Fruit fly (Drosophila melanogaster): ENCODE results near the gene Srp54.
A peak's percentile ranks its signal among the peaks of the same experiment; 100 is the strongest.

The Srp54 gene

DNA sequence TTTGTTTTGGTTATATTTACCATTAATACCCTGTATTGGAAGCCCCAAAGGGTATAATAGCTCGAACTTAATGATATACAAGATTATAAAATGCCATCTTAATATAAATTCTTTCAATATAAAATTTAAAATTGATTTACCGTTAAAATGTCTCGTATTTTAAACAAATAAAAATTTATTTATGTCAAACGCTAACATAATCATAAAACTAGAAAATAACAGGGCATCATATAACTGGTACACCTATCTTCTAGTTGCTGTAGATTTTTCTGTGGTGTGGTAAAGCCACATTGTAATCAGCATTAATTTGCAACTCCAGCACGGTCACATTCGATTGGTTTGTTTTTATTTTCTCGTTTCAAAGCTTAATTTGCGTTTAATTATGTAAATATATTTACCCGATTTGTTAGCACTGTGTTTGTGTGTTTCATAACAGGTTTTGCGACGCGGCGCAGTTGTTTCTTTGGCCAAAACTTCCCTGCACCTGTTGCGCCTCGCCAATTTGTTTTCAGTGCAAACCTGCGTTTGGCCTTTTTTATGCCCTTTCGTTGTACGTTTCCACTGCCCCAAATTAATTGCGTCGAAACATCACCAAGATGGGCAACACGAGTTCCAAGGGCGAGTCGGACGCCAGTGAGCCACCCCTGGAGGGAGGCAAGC lies 44.4 kb downstream of the Srp54 start, which contains the start of the genes CG4658 and CG5846 (continued):
- TF ChIP-seq odd (GFP tag; optimal IDR thresholded peaks at IDR 0.05) (peak; percentile 89), nau (GFP tag; optimal IDR thresholded peaks at IDR 0.05) (no peak), Adf1 (GFP tag; IDR thresholded peaks at IDR 0.05) (peak; percentile 77), CG3163 (GFP tag; optimal IDR thresholded peaks at IDR 0.05) (peak; percentile 29), CG17328 (GFP tag; IDR thresholded peaks at IDR 0.05) (peak; percentile 94), unc-4 (GFP tag; IDR thresholded peaks at IDR 0.05; ENCODE audit: partially characterized antibody) (no peak), mam (GFP tag; optimal IDR thresholded peaks at IDR 0.05) (peak; percentile 72), crol (GFP tag; IDR thresholded peaks at IDR 0.05) (peak; percentile 39; the same call in 1 of the 2 replicates), Oaz (GFP tag; IDR thresholded peaks at IDR 0.05) (peak; percentile 83), CG16863 (GFP tag; optimal IDR thresholded peaks at IDR 0.05) (peak; percentile 87), grau (tag; optimal IDR thresholded peaks at IDR 0.05) (peak; percentile 94), CG1832 (GFP tag; optimal IDR thresholded peaks at IDR 0.05) (no peak), CG8765 (GFP tag; IDR thresholded peaks at IDR 0.05) (peak; percentile 77), gsb (GFP tag; IDR thresholded peaks at IDR 0.05) (peak; percentile 80), CG7987 (GFP tag; optimal IDR thresholded peaks at IDR 0.05) (peak; percentile 68), B-H1 (GFP tag; IDR thresholded peaks at IDR 0.05) (peak; percentile 93), CG6791 (GFP tag; IDR thresholded peaks at IDR 0.05; ENCODE audit: partially characterized antibody) (no peak), zen (tag; optimal IDR thresholded peaks at IDR 0.05) (peak; percentile 96), lov (optimal IDR thresholded peaks at IDR 0.05) (no peak), lov (GFP tag; IDR thresholded peaks at IDR 0.05) (peak; percentile 86), CG2116 (GFP tag; optimal IDR thresholded peaks at IDR 0.05) (peak; percentile 91), Doc2 (GFP tag; IDR thresholded peaks at IDR 0.05) (peak; percentile 48; the same call in 1 of the 2 replicates), ewg (GFP tag; optimal IDR thresholded peaks at IDR 0.05) (peak; percentile 76), gfzf (GFP tag; optimal IDR thresholded peaks at IDR 0.05) (peak; percentile 81), CG5245 (GFP tag; optimal IDR thresholded peaks at IDR 0.05) (peak; percentile 86), Med (GFP tag) (peak; percentile 88), CG11504 (tag; optimal IDR thresholded peaks at IDR 0.05) (peak; percentile 94), CHES-1-like (GFP tag; optimal IDR thresholded peaks at IDR 0.05) (peak; percentile 71), CG17568 (GFP tag; optimal IDR thresholded peaks at IDR 0.05) (no peak), CG11247 (GFP tag; IDR thresholded peaks at IDR 0.05) (peak; percentile 88), cwo (GFP tag; optimal IDR thresholded peaks at IDR 0.05) (peak; percentile 82), corto (GFP tag; optimal IDR thresholded peaks at IDR 0.05) (peak; percentile 18), ro (GFP tag; IDR thresholded peaks at IDR 0.05) (peak; percentile 84), exex (tag; optimal IDR thresholded peaks at IDR 0.05) (peak; percentile 82), seq (GFP tag; IDR thresholded peaks at IDR 0.05) (peak; percentile 80), abd-A (tag; optimal IDR thresholded peaks at IDR 0.05) (no peak), CG1792 (GFP tag; optimal IDR thresholded peaks at IDR 0.05) (peak; percentile 5), CG7556 (GFP tag; optimal IDR thresholded peaks at IDR 0.05) (peak; percentile 92), zfh1 (GFP tag; IDR thresholded peaks at IDR 0.05) (peak; percentile 96), CG3407 (GFP tag; optimal IDR thresholded peaks at IDR 0.05) (peak; percentile 86), CG15073 (GFP tag; optimal IDR thresholded peaks at IDR 0.05) (peak; percentile 77), emc (GFP tag; optimal IDR thresholded peaks at IDR 0.05) (peak; percentile 30), MBD-R2 (GFP tag; IDR thresholded peaks at IDR 0.05) (peak; percentile 92), CG10366 (GFP tag; IDR thresholded peaks at IDR 0.05) (peak; percentile 92), CG1603 (tag; optimal IDR thresholded peaks at IDR 0.05) (peak; percentile 71), CG2129 (GFP tag; IDR thresholded peaks at IDR 0.05; ENCODE audit: partially characterized antibody) (no peak), Hmr (GFP tag; optimal IDR thresholded peaks at IDR 0.05) (peak; percentile 93), insv (GFP tag; optimal IDR thresholded peaks at IDR 0.05) (peak in 1 of 2 experiments; percentile 39), jumu (GFP tag; optimal IDR thresholded peaks at IDR 0.05) (peak; percentile 57), BEAF-32 (GFP tag; optimal IDR thresholded peaks at IDR 0.05) (peak; percentile 19)

All from whole organism, embryonic.